Fruit fly (Drosophila melanogaster) whole organism, embryonic: ENCODE data around the gene Cyp313a4.

Experiments used
- ATbp ChIP-seq: fragments of 200-800 bp; sonication (Bioruptor generic); optimal IDR thresholded peaks from 2 replicates; lab custom pipeline; 2017; ENCODE audit warnings: missing biosample characterization, mild to moderate bottlenecking, missing genetic modification characterization, missing genetic modification reagents
- BEAF-32 ChIP-seq: fragments of 200-800 bp; sonication (Bioruptor generic); optimal IDR thresholded peaks from 3 replicates; lab custom pipeline; 2017; ENCODE audit warnings: missing biosample characterization, missing genetic modification characterization, mild to moderate bottlenecking, moderate library complexity, missing genetic modification reagents
- CG10274 ChIP-seq: fragments of 200-800 bp; sonication (Bioruptor generic); optimal IDR thresholded peaks from 3 replicates; lab custom pipeline; 2017; ENCODE audit warnings: missing biosample characterization, mild to moderate bottlenecking, missing genetic modification characterization
- CG10543 ChIP-seq: fragments of 200-800 bp; sonication (Bioruptor generic); optimal IDR thresholded peaks from 3 replicates; lab custom pipeline; 2017; ENCODE audit warnings: missing biosample characterization, mild to moderate bottlenecking, missing genetic modification characterization, moderate library complexity
- CG11723 ChIP-seq: fragments of 200-800 bp; sonication (Bioruptor generic); optimal IDR thresholded peaks from 2 replicates; lab custom pipeline; 2017; ENCODE audit warnings: missing biosample characterization, mild to moderate bottlenecking, missing genetic modification characterization
- CG14710 ChIP-seq: fragments of 200-800 bp; sonication (Bioruptor generic); optimal IDR thresholded peaks from 3 replicates; lab custom pipeline; 2019; ENCODE audit warnings: missing biosample characterization, mild to moderate bottlenecking, missing genetic modification characterization, moderate library complexity
- CG16815 ChIP-seq: fragments of 200-800 bp; sonication (Bioruptor generic); optimal IDR thresholded peaks from 3 replicates; lab custom pipeline; 2017; ENCODE audit warnings: missing biosample characterization, mild to moderate bottlenecking, missing genetic modification characterization
- CG1792 ChIP-seq: fragments of 200-800 bp; sonication (Bioruptor generic); optimal IDR thresholded peaks from 2 replicates; lab custom pipeline; 2016; ENCODE audit warnings: missing biosample characterization, missing genetic modification characterization
- CG1832 ChIP-seq: fragments of 200-800 bp; sonication (Bioruptor generic); optimal IDR thresholded peaks from 2 replicates; lab custom pipeline; 2017; ENCODE audit warnings: missing biosample characterization, mild to moderate bottlenecking, missing genetic modification characterization, inconsistent platforms
- CG30431 ChIP-seq: fragments of 200-800 bp; sonication (Bioruptor generic); optimal IDR thresholded peaks from 2 replicates; lab custom pipeline; 2017; ENCODE audit warnings: missing biosample characterization, missing genetic modification characterization
- CG33557 ChIP-seq: fragments of 200-800 bp; sonication (Bioruptor generic); optimal IDR thresholded peaks from 2 replicates; lab custom pipeline; 2019; ENCODE audit warnings: missing biosample characterization, mild to moderate bottlenecking, missing genetic modification characterization, moderate library complexity
- CG5180 ChIP-seq: fragments of 200-800 bp; sonication (Bioruptor generic); optimal IDR thresholded peaks from 3 replicates; lab custom pipeline; 2017; ENCODE audit warnings: missing biosample characterization, missing genetic modification characterization, mild to moderate bottlenecking, moderate library complexity, missing genetic modification reagents
- CG9932 ChIP-seq: fragments of 200-800 bp; sonication (Bioruptor generic); IDR thresholded peaks from 2 replicates; pipeline ENCODE4 v1.3.6; 2022; ENCODE audit warnings: missing biosample characterization, missing genetic modification characterization
- CrebB ChIP-seq: fragments of 200-800 bp; sonication (Bioruptor generic); optimal IDR thresholded peaks from 3 replicates; lab custom pipeline; 2018; ENCODE audit warnings: missing biosample characterization, mild to moderate bottlenecking, missing genetic modification characterization
- D19B ChIP-seq: fragments of 200-800 bp; sonication (Bioruptor generic); optimal IDR thresholded peaks from 2 replicates; lab custom pipeline; 2017; ENCODE audit warnings: missing biosample characterization, mild to moderate bottlenecking, missing genetic modification characterization
- H2.0 ChIP-seq: fragments of 200-800 bp; sonication (Bioruptor generic); IDR thresholded peaks from 2 replicates; pipeline ENCODE4 v1.3.6; 2022; ENCODE audit warnings: missing biosample characterization, missing genetic modification characterization
- Hr39 ChIP-seq: fragments of >200 bp; optimal IDR thresholded peaks from 2 replicates; lab custom pipeline; 2017
- Lim3 ChIP-seq: fragments of 200-800 bp; sonication (Bioruptor generic); IDR thresholded peaks from 2 replicates; pipeline ENCODE4 v1.3.6; 2022; ENCODE audit warnings: missing biosample characterization, missing genetic modification characterization
- MESR4 ChIP-seq: fragments of 200-800 bp; sonication (Bioruptor generic); optimal IDR thresholded peaks from 2 replicates; lab custom pipeline; 2018; ENCODE audit warnings: missing biosample characterization, mild to moderate bottlenecking, missing genetic modification characterization, moderate library complexity
- Med ChIP-seq: fragments of 200-800 bp; sonication (Bioruptor generic); peaks from one replicate; lab custom pipeline; 2016; ENCODE audit warnings: missing biosample characterization, missing genetic modification characterization, mild to moderate bottlenecking, inconsistent platforms, moderate library complexity
- NFAT ChIP-seq: fragments of 200-800 bp; sonication (Bioruptor generic); IDR thresholded peaks from 2 replicates; pipeline ENCODE4 v1.3.6; 2022; ENCODE audit warnings: missing biosample characterization, missing genetic modification characterization
- NfI ChIP-seq: fragments of 200-800 bp; sonication (Bioruptor generic); optimal IDR thresholded peaks from 3 replicates; lab custom pipeline; 2018; ENCODE audit warnings: missing biosample characterization, mild to moderate bottlenecking, missing genetic modification characterization, moderate library complexity
- Ssrp ChIP-seq: fragments of 200-800 bp; sonication (Bioruptor generic); optimal IDR thresholded peaks from 2 replicates; lab custom pipeline; 2018; ENCODE audit warnings: missing biosample characterization, mild to moderate bottlenecking, missing genetic modification characterization, moderate library complexity
- Trl ChIP-seq, 3 experiments: fragments of >200 bp in 2 of 3; fragments of 200-800 bp in 1 of 3; sonication (Bioruptor generic) in 1 of 3; optimal IDR thresholded peaks; 2 replicates in 1 of 3; 3 replicates in 2 of 3; lab custom pipeline; 2016 to 2017; ENCODE audit warnings: missing biosample characterization in 1 of 3, missing genetic modification characterization in 1 of 3
- ara ChIP-seq: fragments of 200-800 bp; sonication (Bioruptor generic); IDR thresholded peaks from 2 replicates; pipeline ENCODE4 v1.3.6; 2022; ENCODE audit warnings: missing biosample characterization, missing genetic modification characterization
- cg ChIP-seq: fragments of 200-800 bp; sonication (Bioruptor generic); optimal IDR thresholded peaks from 3 replicates; lab custom pipeline; 2019; ENCODE audit warnings: missing biosample characterization, mild to moderate bottlenecking, missing genetic modification characterization, moderate library complexity
- danr ChIP-seq: fragments of 200-800 bp; sonication (Bioruptor generic); IDR thresholded peaks from 2 replicates; pipeline ENCODE4 v1.3.6; 2022; ENCODE audit warnings: missing biosample characterization, missing genetic modification characterization
- exex ChIP-seq: fragments of 200-800 bp; sonication (Bioruptor generic); optimal IDR thresholded peaks from 4 replicates; lab custom pipeline; 2018; ENCODE audit warnings: missing biosample characterization, mild to moderate bottlenecking, missing genetic modification characterization, moderate library complexity
- fd3F ChIP-seq: fragments of 200-800 bp; sonication (Bioruptor generic); optimal IDR thresholded peaks from 2 replicates; lab custom pipeline; 2018; ENCODE audit warnings: missing biosample characterization, mild to moderate bottlenecking, missing genetic modification characterization, moderate library complexity
- gce ChIP-seq: fragments of 200-800 bp; sonication (Bioruptor generic); IDR thresholded peaks from 3 replicates; pipeline ENCODE4 v1.3.6; 2022; ENCODE audit warnings: missing biosample characterization, missing genetic modification characterization
- gcm ChIP-seq: fragments of 200-800 bp; sonication (Bioruptor generic); optimal IDR thresholded peaks from 2 replicates; lab custom pipeline; 2019; ENCODE audit warnings: missing biosample characterization, mild to moderate bottlenecking, missing genetic modification characterization, moderate library complexity
- gfzf ChIP-seq: fragments of 200-800 bp; sonication (Bioruptor generic); optimal IDR thresholded peaks from 2 replicates; lab custom pipeline; 2016; ENCODE audit warnings: missing biosample characterization, mild to moderate bottlenecking, missing genetic modification characterization, moderate library complexity
- jigr1 ChIP-seq: fragments of 200-800 bp; sonication (Bioruptor generic); IDR thresholded peaks from 3 replicates; pipeline ENCODE4 v1.3.6; 2022; ENCODE audit warnings: missing biosample characterization, missing genetic modification characterization
- jumu ChIP-seq: fragments of 200-800 bp; sonication (Bioruptor generic); optimal IDR thresholded peaks from 3 replicates; lab custom pipeline; 2016; ENCODE audit warnings: missing biosample characterization, missing genetic modification characterization
- ken ChIP-seq: fragments of 200-800 bp; sonication (Bioruptor generic); IDR thresholded peaks from 3 replicates; pipeline ENCODE4 v1.3.6; 2022; ENCODE audit warnings: missing biosample characterization, missing genetic modification characterization
- kni ChIP-seq: fragments of 200-800 bp; sonication (Bioruptor generic); optimal IDR thresholded peaks from 3 replicates; lab custom pipeline; 2017; ENCODE audit warnings: mild to moderate bottlenecking, missing biosample characterization, missing genetic modification reagents, missing genetic modification characterization
- lola ChIP-seq, 3 experiments: fragments of >200 bp in 2 of 3; fragments of 200-800 bp in 1 of 3; sonication (Bioruptor generic) in 1 of 3; optimal IDR thresholded peaks; 2 replicates each; lab custom pipeline; 2017 to 2019; ENCODE audit warnings: missing biosample characterization in 3 of 3, missing genetic modification characterization in 3 of 3, mild to moderate bottlenecking in 1 of 3, moderate library complexity in 1 of 3
- onecut ChIP-seq: fragments of 200-800 bp; sonication (Bioruptor generic); IDR thresholded peaks from 2 replicates; pipeline ENCODE4 v1.3.6; 2022; ENCODE audit warnings: missing biosample characterization, missing genetic modification characterization
- peb ChIP-seq: fragments of 200-800 bp; sonication (Bioruptor generic); IDR thresholded peaks from 2 replicates; pipeline ENCODE4 v1.3.6; 2022; ENCODE audit warnings: missing biosample characterization, missing genetic modification characterization
- salm ChIP-seq: fragments of 200-800 bp; sonication (Bioruptor generic); optimal IDR thresholded peaks from 2 replicates; lab custom pipeline; 2018; ENCODE audit warnings: missing biosample characterization, mild to moderate bottlenecking, missing genetic modification characterization
- sd ChIP-seq: fragments of 200-800 bp; sonication (Bioruptor generic); optimal IDR thresholded peaks from 3 replicates; lab custom pipeline; 2018; ENCODE audit warnings: missing biosample characterization, mild to moderate bottlenecking, missing genetic modification characterization, moderate library complexity
- sisA ChIP-seq: fragments of 200-800 bp; sonication (Bioruptor generic); IDR thresholded peaks from 2 replicates; pipeline ENCODE4 v1.3.6; 2022; ENCODE audit warnings: missing biosample characterization, missing genetic modification characterization
- sqz ChIP-seq: fragments of 200-800 bp; sonication (Bioruptor generic); optimal IDR thresholded peaks from 3 replicates; lab custom pipeline; 2018; ENCODE audit warnings: missing biosample characterization, mild to moderate bottlenecking, missing genetic modification characterization
- tap ChIP-seq: fragments of 200-800 bp; optimal IDR thresholded peaks from 3 replicates; lab custom pipeline; 2019; ENCODE audit warnings: missing biosample characterization, mild to moderate bottlenecking, missing genetic modification characterization, moderate library complexity
- toy ChIP-seq: fragments of 200-800 bp; sonication (Bioruptor generic); IDR thresholded peaks from 2 replicates; pipeline ENCODE4 v1.3.6; 2022; ENCODE audit warnings: missing biosample characterization, missing genetic modification characterization
- trem ChIP-seq: fragments of 200-800 bp; optimal IDR thresholded peaks from 3 replicates; lab custom pipeline; 2019; ENCODE audit warnings: missing biosample characterization, mild to moderate bottlenecking, missing genetic modification characterization, moderate library complexity
- twi ChIP-seq: fragments of 200-800 bp; optimal IDR thresholded peaks from 2 replicates; lab custom pipeline; 2019; ENCODE audit warnings: missing biosample characterization, mild to moderate bottlenecking, missing genetic modification characterization, moderate library complexity
- zfh2 ChIP-seq: fragments of 200-800 bp; sonication (Bioruptor generic); optimal IDR thresholded peaks from 2 replicates; lab custom pipeline; 2016; ENCODE audit warnings: missing biosample characterization, missing genetic modification characterization

The Cyp313a4 gene

dm6 chr3R:12717588-12718535 is 36.7 kb upstream of the Cyp313a4 start (continued):
- TF ChIP-seq NfI (peak; percentile 47), ken (GFP tag; lab: Robert Waterston, UW) (0 out of 3 replicates have a peak, but pooled peaks have one; percentile 39), Trl (optimal IDR thresholded peaks at IDR 0.05; lab: Kevin White, UChicago) (peak; percentile 44 to 68), Trl (GFP tag; optimal IDR thresholded peaks at IDR 0.05; lab: Kevin White, UChicago) (peak; percentile 30), exex (tag; lab: Kevin White, UChicago) (peak; percentile 63), BEAF-32 (GFP tag; lab: Kevin White, UChicago) (no peak), gfzf (no peak), cg (GFP tag; lab: Kevin White, UChicago) (no peak), CG1792 (GFP tag; lab: Kevin White, UChicago) (no peak), CG5180 (GFP tag; lab: Kevin White, UChicago) (peak; percentile 6), ara (GFP tag; lab: Robert Waterston, UW) (0 out of 2 replicates have a peak, but pooled peaks have one; percentile 19), CrebB (tag; lab: Kevin White, UChicago) (no peak), sisA (GFP tag; lab: Robert Waterston, UW) (peak; percentile 67), Med (peak; percentile 86), fd3F (GFP tag; lab: Kevin White, UChicago) (peak; percentile 41), jigr1 (GFP tag; lab: Robert Waterston, UW) (no peak), ATbp (GFP tag; lab: Kevin White, UChicago) (peak; percentile 52), H2.0 (GFP tag; lab: Robert Waterston, UW) (peak; percentile 56), D19B (peak; percentile 37), lola (GFP tag; optimal IDR thresholded peaks at IDR 0.05; lab: Kevin White, UChicago) (no peak), CG1832 (GFP tag; lab: Kevin White, UChicago) (no peak), danr (GFP tag; lab: Robert Waterston, UW) (no peak), trem (no peak), CG10274 (GFP tag; lab: Kevin White, UChicago) (no peak), CG16815 (GFP tag; lab: Kevin White, UChicago) (no peak), sd (tag; lab: Kevin White, UChicago) (peak; percentile 47), peb (GFP tag; lab: Robert Waterston, UW) (peak; percentile 34; the same call in 1 of the 2 replicates), CG33557 (GFP tag; lab: Kevin White, UChicago) (no peak), toy (GFP tag; lab: Robert Waterston, UW) (no peak), CG30431 (GFP tag; lab: Kevin White, UChicago) (no peak), jumu (GFP tag; lab: Kevin White, UChicago) (peak; percentile 12), gce (GFP tag; lab: Robert Waterston, UW) (no peak), Ssrp (tag; lab: Kevin White, UChicago) (no peak), CG10543 (GFP tag; lab: Kevin White, UChicago) (no peak), kni (GFP tag; lab: Kevin White, UChicago) (no peak), CG14710 (peak; percentile 1), zfh2 (peak; percentile 50), MESR4 (GFP tag; lab: Kevin White, UChicago) (no peak), salm (no peak), twi (no peak), NFAT (GFP tag; lab: Robert Waterston, UW) (peak; percentile 36; the same call in 1 of the 2 replicates), CG11723 (GFP tag; lab: Kevin White, UChicago) (peak; percentile 13), tap (no peak), Hr39 (no peak), sqz (GFP tag; lab: Kevin White, UChicago) (peak; percentile 10), onecut (no peak), CG9932 (GFP tag; lab: Robert Waterston, UW) (peak; percentile 64), Lim3 (GFP tag; lab: Robert Waterston, UW) (no peak), gcm (GFP tag; lab: Kevin White, UChicago) (peak; percentile 27)
